Worm (Caenorhabditis elegans) whole organism, mixed stage, embryonic: ENCODE data around the gene C54F6.3.

Experiments used
- bed-3 ChIP-seq: fragments of 200-800 bp; sonication (Bioruptor generic); optimal IDR thresholded peaks from 3 replicates; lab custom pipeline; 2018; ENCODE audit warnings: mild to moderate bottlenecking, missing genetic modification characterization, moderate library complexity, missing compliant biosample characterization
- blmp-1 ChIP-seq: fragments of 150-350 bp; optimal IDR thresholded peaks from 2 replicates; lab custom pipeline; 2014; ENCODE audit warnings: missing biosample characterization, missing genetic modification characterization
- ceh-39 ChIP-seq: fragments of 150-350 bp; optimal IDR thresholded peaks from 2 replicates; lab custom pipeline; 2014; ENCODE audit warnings: missing biosample characterization, missing genetic modification characterization
- ceh-43 ChIP-seq: fragments of 200-800 bp; sonication (Bioruptor generic); optimal IDR thresholded peaks from 2 replicates; lab custom pipeline; 2018; ENCODE audit warnings: mild to moderate bottlenecking, missing genetic modification characterization, moderate library complexity, missing compliant biosample characterization
- ceh-83 ChIP-seq: fragments of 200-800 bp; sonication (Bioruptor generic); optimal IDR thresholded peaks from 2 replicates; lab custom pipeline; 2018; ENCODE audit warnings: mild to moderate bottlenecking, missing genetic modification characterization, missing compliant biosample characterization
- ces-1 ChIP-seq: fragments of 150-350 bp; optimal IDR thresholded peaks from 2 replicates; lab custom pipeline; 2014; ENCODE audit warnings: missing biosample characterization, missing genetic modification reagents, missing genetic modification characterization
- cnd-1 ChIP-seq: fragments of 200-800 bp; sonication (Bioruptor generic); optimal IDR thresholded peaks from 2 replicates; lab custom pipeline; 2018; ENCODE audit warnings: mild to moderate bottlenecking, missing genetic modification characterization, missing compliant biosample characterization
- drap-1 ChIP-seq: fragments of 200-800 bp; sonication (Bioruptor generic); optimal IDR thresholded peaks from 3 replicates; lab custom pipeline; 2018; ENCODE audit warnings: mild to moderate bottlenecking, missing genetic modification characterization, missing compliant biosample characterization
- elt-1 ChIP-seq: sonication (generic microtip); optimal IDR thresholded peaks from 2 replicates; lab custom pipeline; 2017; ENCODE audit warnings: missing genetic modification characterization, mild to moderate bottlenecking, missing compliant biosample characterization, antibody characterized with exemption, moderate library complexity, borderline replicate concordance; ENCODE audit not compliant: insufficient read depth
- elt-3 ChIP-seq: fragments of 150-350 bp; optimal IDR thresholded peaks from 2 replicates; lab custom pipeline; 2014; ENCODE audit warnings: missing biosample characterization, missing genetic modification characterization
- flh-1 ChIP-seq: fragments of 200-800 bp; sonication (Bioruptor generic); optimal IDR thresholded peaks from 2 replicates; lab custom pipeline; 2018; ENCODE audit warnings: mild to moderate bottlenecking, missing genetic modification characterization, moderate library complexity, missing compliant biosample characterization
- ham-2 ChIP-seq: fragments of 200-800 bp; sonication (Bioruptor generic); optimal IDR thresholded peaks from 2 replicates; lab custom pipeline; 2018; ENCODE audit warnings: mild to moderate bottlenecking, missing genetic modification characterization, missing compliant biosample characterization
- hlh-1 ChIP-seq: fragments of 150-350 bp; optimal IDR thresholded peaks from 2 replicates; lab custom pipeline; 2014; ENCODE audit warnings: missing biosample characterization, missing genetic modification reagents, missing genetic modification characterization
- lin-13 ChIP-seq: fragments of 150-350 bp; optimal IDR thresholded peaks from 2 replicates; lab custom pipeline; 2014; ENCODE audit warnings: missing biosample characterization, missing genetic modification characterization
- lsy-2 ChIP-seq: fragments of 150-350 bp; optimal IDR thresholded peaks from 2 replicates; lab custom pipeline; 2014; ENCODE audit warnings: missing biosample characterization, missing genetic modification characterization
- mab-5 ChIP-seq: fragments of 150-350 bp; optimal IDR thresholded peaks from 2 replicates; lab custom pipeline; 2014; ENCODE audit warnings: missing biosample characterization, missing genetic modification characterization
- mep-1 ChIP-seq: fragments of 150-350 bp; optimal IDR thresholded peaks from 2 replicates; lab custom pipeline; 2017; ENCODE audit warnings: missing biosample characterization, missing genetic modification reagents, missing genetic modification characterization, inconsistent platforms
- mls-2 ChIP-seq: sonication (generic microtip); optimal IDR thresholded peaks from 2 replicates; lab custom pipeline; 2016; ENCODE audit warnings: mild to moderate bottlenecking, missing genetic modification characterization, moderate library complexity, missing compliant biosample characterization
- nhr-12 ChIP-seq: fragments of 150-350 bp; optimal IDR thresholded peaks from 2 replicates; lab custom pipeline; 2014; ENCODE audit warnings: missing biosample characterization, missing genetic modification characterization
- nhr-2 ChIP-seq: fragments of 150-350 bp; optimal IDR thresholded peaks from 2 replicates; lab custom pipeline; 2014; ENCODE audit warnings: missing biosample characterization, missing genetic modification characterization
- nhr-237 ChIP-seq: fragments of 150-350 bp; optimal IDR thresholded peaks from 2 replicates; lab custom pipeline; 2014; ENCODE audit warnings: missing biosample characterization, missing genetic modification characterization
- nhr-28 ChIP-seq: fragments of 150-350 bp; optimal IDR thresholded peaks from 2 replicates; lab custom pipeline; 2014; ENCODE audit warnings: missing biosample characterization, missing genetic modification characterization
- nhr-76 ChIP-seq: sonication (generic microtip); optimal IDR thresholded peaks from 2 replicates; lab custom pipeline; 2017; ENCODE audit warnings: missing biosample characterization, missing genetic modification characterization
- pha-4 ChIP-seq: fragments of 150-350 bp; optimal IDR thresholded peaks from 2 replicates; lab custom pipeline; 2018; ENCODE audit warnings: missing biosample characterization, missing genetic modification reagents, missing genetic modification characterization
- sem-2 ChIP-seq: fragments of 200-800 bp; sonication (Bioruptor generic); optimal IDR thresholded peaks from 2 replicates; lab custom pipeline; 2018; ENCODE audit warnings: mild to moderate bottlenecking, missing genetic modification characterization, missing compliant biosample characterization
- snpc-4 ChIP-seq: fragments of 150-350 bp; optimal IDR thresholded peaks from 2 replicates; lab custom pipeline; 2014; ENCODE audit warnings: missing biosample characterization, missing genetic modification characterization
- sptf-1 ChIP-seq: sonication (generic microtip); optimal IDR thresholded peaks from 2 replicates; lab custom pipeline; 2017; ENCODE audit warnings: mild to moderate bottlenecking, missing genetic modification characterization, moderate library complexity, missing compliant biosample characterization
- tbx-8 ChIP-seq: fragments of 200-800 bp; sonication (Bioruptor generic); optimal IDR thresholded peaks from 2 replicates; lab custom pipeline; 2018; ENCODE audit warnings: mild to moderate bottlenecking, missing genetic modification characterization, moderate library complexity, missing compliant biosample characterization
- unc-120 ChIP-seq: sonication (generic microtip); optimal IDR thresholded peaks from 2 replicates; lab custom pipeline; 2017; ENCODE audit warnings: missing genetic modification characterization, missing compliant biosample characterization; ENCODE audit not compliant: poor library complexity, severe bottlenecking
- unc-39 ChIP-seq: fragments of 150-350 bp; optimal IDR thresholded peaks from 2 replicates; lab custom pipeline; 2014; ENCODE audit warnings: missing biosample characterization, missing genetic modification characterization
- unc-62 ChIP-seq: fragments of 150-350 bp; optimal IDR thresholded peaks from 2 replicates; lab custom pipeline; 2014; ENCODE audit warnings: missing biosample characterization, missing genetic modification reagents, missing genetic modification characterization
- zip-8 ChIP-seq: fragments of 150-350 bp; optimal IDR thresholded peaks from 2 replicates; lab custom pipeline; 2014; ENCODE audit warnings: missing biosample characterization, missing genetic modification characterization

C54F6.3 gene

ce11 chrV:7545187-7545586 lies 12.1 kb downstream of the C54F6.3 start, which contains the start of the genes C54F6.19 and nhx-3:
Gene C54F6.19 (plus strand): TSS chrV:7545487.
Gene nhx-3 (minus strand): TSS chrV:7545523.
- no peak for TF ChIP-seq drap-1 (GFP tag; lab: Kevin White, UChicago)
- no peak for TF ChIP-seq mep-1 (tag; lab: Kevin White, UChicago)
- no peak for TF ChIP-seq mab-5
- TF ChIP-seq elt-3 (tag; lab: Kevin White, UChicago) = no peak
- no peak for TF ChIP-seq nhr-2 (tag; lab: Kevin White, UChicago)
- no peak for TF ChIP-seq nhr-76 (tag; lab: Kevin White, UChicago)

ce11 chrV:7547479-7547878 lies 14.4 kb downstream of the C54F6.3 start, which contains the start of gene ftn-1:
Gene ftn-1 (minus strand): TSS chrV:7547579.
- TF ChIP-seq ces-1 (GFP tag; lab: Kevin White, UChicago) = no peak
- TF ChIP-seq zip-8 (tag; lab: Kevin White, UChicago) = no peak
- no peak for TF ChIP-seq nhr-76 (tag; lab: Kevin White, UChicago)
- TF ChIP-seq nhr-12 (tag; lab: Kevin White, UChicago) = no peak
- TF ChIP-seq ham-2 (GFP tag; lab: Kevin White, UChicago) = no peak
- TF ChIP-seq lsy-2 (tag; lab: Kevin White, UChicago) = no peak
- no peak for TF ChIP-seq nhr-28 (tag; lab: Kevin White, UChicago)
- TF ChIP-seq ceh-83 (GFP tag; lab: Kevin White, UChicago) = no peak
- no peak for TF ChIP-seq snpc-4 (tag; lab: Kevin White, UChicago)
- no peak for TF ChIP-seq pha-4 (tag; lab: Kevin White, UChicago)
- TF ChIP-seq nhr-237 = no peak
- TF ChIP-seq unc-39 (tag; lab: Kevin White, UChicago) = no peak
- no peak for TF ChIP-seq nhr-2 (tag; lab: Kevin White, UChicago)

DNA sequence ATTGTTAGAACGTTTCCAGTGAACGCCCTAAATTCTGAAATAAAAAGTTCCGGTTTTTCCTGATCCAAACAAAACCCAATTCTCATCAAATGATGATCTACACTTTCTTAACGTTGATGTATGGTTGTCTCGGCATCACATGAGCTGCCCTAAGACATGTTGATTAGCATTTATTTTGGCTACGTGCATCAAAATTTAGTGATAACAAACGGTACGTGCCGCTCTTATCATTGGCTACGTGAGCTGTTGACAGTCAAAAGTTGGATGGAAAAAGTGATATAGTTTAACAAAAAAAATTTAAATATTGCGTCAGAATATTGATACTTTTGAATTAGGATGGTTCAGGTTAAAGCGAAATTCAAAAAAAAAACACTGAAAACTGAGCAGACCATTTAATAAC lies 15.0 kb downstream of the C54F6.3 start:
- no peak for TF ChIP-seq sptf-1 (tag; lab: Kevin White, UChicago)
- no peak for TF ChIP-seq pha-4 (tag; lab: Kevin White, UChicago)
- TF ChIP-seq bed-3 (GFP tag; lab: Kevin White, UChicago) = no peak
- no peak for TF ChIP-seq ceh-43 (GFP tag; lab: Kevin White, UChicago)
- TF ChIP-seq cnd-1 (tag; lab: Kevin White, UChicago) = no peak
- TF ChIP-seq, all 35 proteins: peak for 0

ce11 chrV:7551821-7552220 lies 18.8 kb downstream of the C54F6.3 start, which contains the start of gene F19F10.3:
Gene F19F10.3 (plus strand): TSS chrV:7552121.
- TF ChIP-seq hlh-1 (tag; lab: Kevin White, UChicago) (no peak), ceh-39 (no peak)

DNA sequence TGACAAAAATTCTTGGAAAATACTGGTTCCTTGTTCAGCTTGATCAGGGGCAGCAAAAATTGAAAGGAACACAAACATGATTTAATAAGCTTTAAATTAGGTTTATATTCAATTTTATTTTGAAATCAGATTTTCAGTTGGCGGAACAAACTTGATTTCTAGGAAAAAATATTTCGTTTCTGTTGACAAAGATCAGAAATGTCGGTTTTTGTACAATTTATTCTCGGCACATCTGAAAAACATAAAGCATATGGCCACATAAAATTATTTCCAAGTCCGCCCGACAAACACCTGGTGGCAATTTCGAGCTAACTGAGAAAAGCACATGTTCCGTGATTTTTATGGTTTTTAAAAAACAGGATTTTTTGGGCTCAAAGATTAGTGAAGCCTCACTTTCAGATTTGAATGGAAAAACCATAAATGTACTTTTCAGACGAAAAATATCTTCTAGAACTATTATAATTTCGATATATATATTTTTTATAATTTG lies 20.9 kb downstream of the C54F6.3 start, which contains the start of gene ttr-10:
Gene ttr-10 (minus strand): TSS at position 51 of the 490 bp plus-strand sequence.
- TF ChIP-seq blmp-1 (tag; lab: Kevin White, UChicago) = no peak
- TF ChIP-seq nhr-28 (tag; lab: Kevin White, UChicago) = no peak
- TF ChIP-seq unc-62 (GFP tag; lab: Kevin White, UChicago) = no peak
- TF ChIP-seq nhr-237 = no peak
- no peak for TF ChIP-seq elt-3 (tag; lab: Kevin White, UChicago)
- no peak for TF ChIP-seq flh-1
- TF ChIP-seq lin-13 (tag; lab: Kevin White, UChicago) = no peak
- TF ChIP-seq sptf-1 (tag; lab: Kevin White, UChicago) = no peak
- TF ChIP-seq tbx-8 = no peak
- TF ChIP-seq unc-39 (tag; lab: Kevin White, UChicago) = no peak
- no peak for TF ChIP-seq mab-5
- TF ChIP-seq ces-1 (GFP tag; lab: Kevin White, UChicago) = no peak
- no peak for TF ChIP-seq pha-4 (tag; lab: Kevin White, UChicago)
- TF ChIP-seq ceh-83 (GFP tag; lab: Kevin White, UChicago) = no peak
- no peak for TF ChIP-seq lsy-2 (tag; lab: Kevin White, UChicago)

- TF ChIP-seq ceh-83 (GFP tag; lab: Kevin White, UChicago) = no peak
- no peak for TF ChIP-seq cnd-1 (tag; lab: Kevin White, UChicago)
- TF ChIP-seq nhr-28 (tag; lab: Kevin White, UChicago) = no peak
- no peak for TF ChIP-seq ceh-43 (GFP tag; lab: Kevin White, UChicago)
- no peak for TF ChIP-seq nhr-12 (tag; lab: Kevin White, UChicago)
- TF ChIP-seq unc-62 (GFP tag; lab: Kevin White, UChicago) = no peak
- no peak for TF ChIP-seq zip-8 (tag; lab: Kevin White, UChicago)
- no peak for TF ChIP-seq unc-120 (tag; lab: Kevin White, UChicago)
- TF ChIP-seq mls-2 (tag; lab: Kevin White, UChicago) = no peak
- TF ChIP-seq blmp-1 (tag; lab: Kevin White, UChicago) = no peak
- no peak for TF ChIP-seq tbx-8
- TF ChIP-seq lin-13 (tag; lab: Kevin White, UChicago) = no peak
- TF ChIP-seq elt-3 (tag; lab: Kevin White, UChicago) = no peak
- TF ChIP-seq bed-3 (GFP tag; lab: Kevin White, UChicago) = no peak
- TF ChIP-seq nhr-76 (tag; lab: Kevin White, UChicago) = no peak
- TF ChIP-seq elt-1 (tag; lab: Kevin White, UChicago) = no peak
- no peak for TF ChIP-seq ham-2 (GFP tag; lab: Kevin White, UChicago)
- no peak for TF ChIP-seq sem-2 (GFP tag; lab: Kevin White, UChicago)
These were observed 22.8 kb downstream of the C54F6.3 start for ce11 chrV:7555875-7556274.
